Worm (Caenorhabditis elegans) whole organism, late embryonic: ENCODE measurements around the gene F14H8.2.

ENCODE experiments used
- C38D4.7 ChIP-seq: fragments of 200-800 bp; sonication (Bioruptor generic); optimal IDR thresholded peaks from 2 replicates; lab custom pipeline; 2018; ENCODE audit warnings: mild to moderate bottlenecking, missing genetic modification characterization, moderate library complexity, missing compliant biosample characterization
- K09A11.1 ChIP-seq: sonication (generic microtip); optimal IDR thresholded peaks from 2 replicates; lab custom pipeline; 2017; ENCODE audit warnings: antibody characterized with exemption, mild to moderate bottlenecking, missing genetic modification characterization, missing compliant biosample characterization; ENCODE audit not compliant: insufficient read depth
- ceh-24 ChIP-seq: sonication (generic microtip); optimal IDR thresholded peaks from 2 replicates; lab custom pipeline; 2016; ENCODE audit warnings: mild to moderate bottlenecking, missing genetic modification characterization, missing compliant biosample characterization
- elt-2 ChIP-seq: sonication (generic microtip); optimal IDR thresholded peaks from 2 replicates; lab custom pipeline; 2016; ENCODE audit warnings: missing genetic modification reagents, missing genetic modification characterization, missing compliant biosample characterization
- ets-4 ChIP-seq: sonication (generic microtip); optimal IDR thresholded peaks from 2 replicates; lab custom pipeline; 2016; ENCODE audit warnings: missing genetic modification characterization, missing compliant biosample characterization
- fkh-10 ChIP-seq: fragments of 150-350 bp; optimal IDR thresholded peaks from 2 replicates; lab custom pipeline; 2014; ENCODE audit warnings: missing biosample characterization, missing genetic modification reagents, missing genetic modification characterization
- lin-11 ChIP-seq: fragments of 200-800 bp; sonication (Bioruptor generic); optimal IDR thresholded peaks from 2 replicates; lab custom pipeline; 2018; ENCODE audit warnings: mild to moderate bottlenecking, missing genetic modification characterization, missing compliant biosample characterization
- odd-2 ChIP-seq: sonication (generic microtip); optimal IDR thresholded peaks from 2 replicates; lab custom pipeline; 2017; ENCODE audit warnings: antibody characterized with exemption, mild to moderate bottlenecking, missing genetic modification characterization, missing compliant biosample characterization
- pha-4 ChIP-seq: fragments of 150-350 bp; optimal IDR thresholded peaks from 2 replicates; lab custom pipeline; 2018; ENCODE audit warnings: missing biosample characterization, missing genetic modification reagents, missing genetic modification characterization
- pqm-1 ChIP-seq: sonication (generic microtip); optimal IDR thresholded peaks from 2 replicates; lab custom pipeline; 2016; ENCODE audit warnings: missing genetic modification characterization, missing compliant biosample characterization
- pros-1 ChIP-seq: fragments of 150-350 bp; optimal IDR thresholded peaks from 2 replicates; lab custom pipeline; 2014; ENCODE audit warnings: missing biosample characterization, missing genetic modification reagents, missing genetic modification characterization
- rnt-1 ChIP-seq: sonication (generic microtip); optimal IDR thresholded peaks from 2 replicates; lab custom pipeline; 2016; ENCODE audit warnings: missing genetic modification characterization, missing compliant biosample characterization
- unc-86 ChIP-seq: sonication (generic microtip); optimal IDR thresholded peaks from 2 replicates; lab custom pipeline; 2016; ENCODE audit warnings: missing genetic modification characterization, missing compliant biosample characterization

DNA sequence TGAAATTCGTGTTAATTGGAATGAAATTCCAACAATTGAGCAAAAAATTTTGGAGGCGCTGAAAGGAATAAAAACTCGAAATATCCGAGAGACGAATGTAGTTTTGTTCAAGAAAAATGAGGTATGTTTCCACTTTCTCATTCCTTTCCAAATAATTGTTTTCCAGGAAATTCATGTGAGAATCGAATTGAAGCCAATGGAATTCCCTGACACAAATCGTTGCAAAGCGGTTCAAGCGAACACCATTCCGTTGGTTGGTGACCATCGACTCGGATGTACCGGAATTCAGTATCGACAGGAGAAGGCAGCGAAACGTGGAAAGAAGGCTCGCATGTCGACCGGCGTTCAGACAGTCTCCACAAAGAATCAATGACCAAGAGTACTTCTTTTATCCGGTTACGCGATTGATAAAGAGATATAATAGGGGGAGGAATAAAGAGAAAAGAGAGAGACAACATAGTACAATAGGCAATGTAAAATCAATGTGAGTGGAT, 36.3 kb upstream of the F14H8.2 start:
- TF ChIP-seq elt-2 (tag; lab: Kevin White, UChicago) (no peak), fkh-10 (no peak), odd-2 (tag; lab: Kevin White, UChicago) (no peak), unc-86 (tag; lab: Kevin White, UChicago) (no peak), K09A11.1 (tag; lab: Kevin White, UChicago) (no peak), pqm-1 (tag; lab: Kevin White, UChicago) (no peak), ets-4 (tag; lab: Kevin White, UChicago) (no peak), pha-4 (tag; lab: Kevin White, UChicago) (no peak), ceh-24 (tag; lab: Kevin White, UChicago) (no peak), C38D4.7 (GFP tag; lab: Kevin White, UChicago) (no peak), lin-11 (no peak), rnt-1 (tag; lab: Kevin White, UChicago) (no peak), pros-1 (tag; lab: Kevin White, UChicago) (no peak)
